Fruit fly (Drosophila melanogaster): Measurements from ENCODE around the gene Itpr.

Gene Itpr

dm6 chr3R:5568590-5568989 lies 51.7 kb downstream of the Itpr start, which contains the start of the genes CG2931 and Rheb (continued):
- peak; percentile 63 for TF ChIP-seq CG13894 (tag; optimal IDR thresholded peaks at IDR 0.05)
- TF ChIP-seq D (optimal IDR thresholded peaks at IDR 0.05) = no peak
- TF ChIP-seq D (GFP tag; optimal IDR thresholded peaks at IDR 0.05) = no peak
- peak; percentile 68 for TF ChIP-seq CG6272 (GFP tag; IDR thresholded peaks at IDR 0.05)
- TF ChIP-seq Atf3 (GFP tag; optimal IDR thresholded peaks at IDR 0.05) = no peak
- no peak for TF ChIP-seq usp (GFP tag; optimal IDR thresholded peaks at IDR 0.05)
- TF ChIP-seq CG15601 (tag; optimal IDR thresholded peaks at IDR 0.05) = peak; percentile 71
- TF ChIP-seq B-H1 (GFP tag; IDR thresholded peaks at IDR 0.05) = no peak; the same call in 2 of the 3 replicates
- TF ChIP-seq CG32532 (GFP tag; IDR thresholded peaks at IDR 0.05) = peak; percentile 71
- peak; percentile 48 for TF ChIP-seq tup (GFP tag; optimal IDR thresholded peaks at IDR 0.05)
- peak; percentile 15 for TF ChIP-seq CG7928 (GFP tag; optimal IDR thresholded peaks at IDR 0.05)
- TF ChIP-seq hbn (GFP tag; IDR thresholded peaks at IDR 0.05; ENCODE audit: partially characterized antibody) = peak; percentile 73
- TF ChIP-seq nau (GFP tag; optimal IDR thresholded peaks at IDR 0.05) = peak; percentile 6
- TF ChIP-seq CG2202 (tag; optimal IDR thresholded peaks at IDR 0.05) = no peak
- peak; percentile 79 for TF ChIP-seq Ptx1 (GFP tag; IDR thresholded peaks at IDR 0.05)
- TF ChIP-seq ERR (GFP tag; optimal IDR thresholded peaks at IDR 0.05) = peak; percentile 24
- peak; percentile 58 for TF ChIP-seq CG12942 (GFP tag; optimal IDR thresholded peaks at IDR 0.05)
- TF ChIP-seq Bgb (GFP tag; IDR thresholded peaks at IDR 0.05; ENCODE audit: partially characterized antibody) = peak; percentile 74
- no peak for TF ChIP-seq CkIIα-i1 (GFP tag; IDR thresholded peaks at IDR 0.05)
- TF ChIP-seq twi (tag; optimal IDR thresholded peaks at IDR 0.05) = peak; percentile 34
- TF ChIP-seq Oli (tag; optimal IDR thresholded peaks at IDR 0.05) = peak; percentile 19
- no peak for TF ChIP-seq NK7.1 (GFP tag; optimal IDR thresholded peaks at IDR 0.05)
- TF ChIP-seq Poxn (GFP tag; IDR thresholded peaks at IDR 0.05) = no peak
- TF ChIP-seq CG33213 (GFP tag; optimal IDR thresholded peaks at IDR 0.05) = peak; percentile 60
- TF ChIP-seq CG12659 (GFP tag; optimal IDR thresholded peaks at IDR 0.05) = peak; percentile 88
- peak; percentile 44 for TF ChIP-seq Mad (GFP tag; optimal IDR thresholded peaks at IDR 0.05)
- TF ChIP-seq CG9215 (GFP tag; IDR thresholded peaks at IDR 0.05) = peak; percentile 52
- peak; percentile 70 for TF ChIP-seq CG10366 (GFP tag; IDR thresholded peaks at IDR 0.05)
- TF ChIP-seq gcm (GFP tag; optimal IDR thresholded peaks at IDR 0.05) = peak; percentile 46
- TF ChIP-seq Tbp (GFP tag; optimal IDR thresholded peaks at IDR 0.05) = no peak
- TF ChIP-seq stwl (tag; optimal IDR thresholded peaks at IDR 0.05) = peak; percentile 87
- TF ChIP-seq Camta (GFP tag; optimal IDR thresholded peaks at IDR 0.05) = peak; percentile 51
- peak; percentile 92 for TF ChIP-seq gfzf (GFP tag; optimal IDR thresholded peaks at IDR 0.05)
- TF ChIP-seq inv (GFP tag; IDR thresholded peaks at IDR 0.05; ENCODE audit: partially characterized antibody) = peak; percentile 68
- TF ChIP-seq CG7556 (GFP tag; optimal IDR thresholded peaks at IDR 0.05) = peak; percentile 20
- peak; percentile 36 for TF ChIP-seq Dek (tag; optimal IDR thresholded peaks at IDR 0.05)
- peak; percentile 67 for TF ChIP-seq Atf6 (GFP tag; IDR thresholded peaks at IDR 0.05)
- TF ChIP-seq gro (GFP tag; optimal IDR thresholded peaks at IDR 0.05) = peak; percentile 44
- peak; percentile 44; the same call in 1 of the 3 replicates for TF ChIP-seq Opbp (GFP tag; IDR thresholded peaks at IDR 0.05; ENCODE audit: partially characterized antibody)
- TF ChIP-seq CG13424 (tag; optimal IDR thresholded peaks at IDR 0.05) = peak; percentile 75
- TF ChIP-seq peb (GFP tag; IDR thresholded peaks at IDR 0.05) = peak; percentile 47
- TF ChIP-seq Hmr (GFP tag; optimal IDR thresholded peaks at IDR 0.05) = peak; percentile 69
- TF ChIP-seq exex (tag; optimal IDR thresholded peaks at IDR 0.05) = peak; percentile 19
- TF ChIP-seq D19B (GFP tag; optimal IDR thresholded peaks at IDR 0.05) = no peak
- TF ChIP-seq CG15011 (GFP tag; optimal IDR thresholded peaks at IDR 0.05) = no peak
- no peak for TF ChIP-seq CG4707 (GFP tag; optimal IDR thresholded peaks at IDR 0.05)
- TF ChIP-seq HLH4C (GFP tag; IDR thresholded peaks at IDR 0.05; ENCODE audit: partially characterized antibody) = peak; percentile 65
- TF ChIP-seq CG8944 (GFP tag; optimal IDR thresholded peaks at IDR 0.05) = no peak
- TF ChIP-seq Atf-2 (GFP tag; optimal IDR thresholded peaks at IDR 0.05) = peak; percentile 37
- TF ChIP-seq CG6689 (GFP tag; IDR thresholded peaks at IDR 0.05) = peak; percentile 69
- peak; percentile 36; the same call in 1 of the 2 replicates for TF ChIP-seq danr (GFP tag; IDR thresholded peaks at IDR 0.05)
